Fruit fly (Drosophila melanogaster) whole organism, wandering third instar larva: ENCODE measurements around the gene CG42249.

Experiments used
- CG32264 ChIP-seq: fragments of 200-800 bp; sonication (Bioruptor generic); optimal IDR thresholded peaks from 2 replicates; lab custom pipeline; 2016; ENCODE audit warnings: missing biosample characterization, missing genetic modification characterization
- Myc ChIP-seq: fragments of >200 bp; optimal IDR thresholded peaks from 2 replicates; lab custom pipeline; 2017
- jim ChIP-seq: fragments of 175-275, 200-325 bp; sonication (Bioruptor generic); optimal IDR thresholded peaks from 2 replicates; lab custom pipeline; 2016; ENCODE audit warnings: missing biosample characterization, mild to moderate bottlenecking, missing genetic modification characterization
- psq ChIP-seq: fragments of 200-800 bp; sonication (Bioruptor generic); optimal IDR thresholded peaks from 3 replicates; lab custom pipeline; 2017; ENCODE audit warnings: missing biosample characterization, mild to moderate bottlenecking, missing genetic modification characterization, moderate library complexity

DNA sequence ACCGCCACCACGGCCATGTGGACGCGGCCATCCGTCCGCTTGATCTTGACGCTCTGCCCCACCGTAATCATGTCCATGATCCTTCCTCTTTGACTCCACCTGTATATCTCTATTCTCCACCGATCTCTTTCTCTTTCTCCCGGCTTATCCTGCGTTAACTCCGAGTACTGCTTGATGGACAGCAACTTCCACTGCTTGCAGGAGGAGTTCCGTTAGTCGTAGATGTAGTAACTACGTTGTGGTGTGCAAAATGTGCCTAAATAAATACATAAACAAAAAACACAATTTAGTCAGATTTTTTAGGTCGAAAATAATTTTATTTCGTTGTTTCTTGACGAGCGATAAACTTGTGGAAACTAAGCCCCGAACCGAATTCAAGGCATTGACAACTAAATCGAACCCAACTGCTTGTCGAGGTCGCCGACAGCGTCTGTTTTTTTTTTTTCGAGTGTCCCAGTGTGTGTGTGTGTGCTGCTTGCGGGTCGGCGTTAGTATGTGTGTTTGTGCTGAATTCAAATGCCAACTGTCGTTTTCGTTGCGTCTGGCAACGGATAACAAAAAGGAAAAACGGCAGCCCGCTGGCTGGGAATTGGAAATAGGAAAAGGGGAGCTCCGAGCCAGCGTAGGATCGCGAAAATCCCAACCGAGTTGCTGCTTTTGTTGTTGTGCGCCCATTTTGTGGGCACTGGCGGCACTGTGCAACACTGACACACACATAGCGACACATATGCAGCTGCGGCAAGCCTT is 39.9 kb downstream of the CG42249 start:
- no peak for TF ChIP-seq jim (GFP tag; lab: Kevin White, UChicago)
- no peak for TF ChIP-seq CG32264 (GFP tag; lab: Kevin White, UChicago)
- TF ChIP-seq psq = no peak
- no peak for TF ChIP-seq Myc (lab: Kevin White, UChicago)
